Worm (Caenorhabditis elegans) whole organism, L4 larva: ENCODE data around the gene clec-51.
A peak's percentile ranks its signal among the peaks of the same experiment; 100 is the strongest.

ENCODE experiments used
- F37D6.2 ChIP-seq: sonication (generic microtip); optimal IDR thresholded peaks from 2 replicates; lab custom pipeline; 2016; ENCODE audit warnings: mild to moderate bottlenecking, missing genetic modification characterization, missing compliant biosample characterization
- F44E2.7 ChIP-seq: fragments of 200-800 bp; sonication (Bioruptor generic); IDR thresholded peaks from 2 replicates; pipeline ENCODE4 v2.1.2; 2022; ENCODE audit warnings: missing genetic modification characterization, missing compliant biosample characterization
- T20F7.1 ChIP-seq: fragments of 200-800 bp; sonication (Bioruptor generic); optimal IDR thresholded peaks from 2 replicates; lab custom pipeline; 2018; ENCODE audit warnings: mild to moderate bottlenecking, missing genetic modification characterization, missing compliant biosample characterization
- T26A8.4 ChIP-seq: fragments of 200-800 bp; sonication (Bioruptor generic); IDR thresholded peaks from 2 replicates; pipeline ENCODE4 v1.3.6; 2022; ENCODE audit warnings: missing genetic modification characterization, missing compliant biosample characterization
- Y105C5A.15 ChIP-seq: fragments of 200-800 bp; sonication (Bioruptor generic); IDR thresholded peaks from 2 replicates; pipeline ENCODE4 v1.3.6; 2022; ENCODE audit warnings: missing genetic modification characterization, missing compliant biosample characterization
- Y75B8A.6 ChIP-seq: fragments of 200-800 bp; sonication (Bioruptor generic); IDR thresholded peaks from 2 replicates; pipeline ENCODE4 v1.3.6; 2022; ENCODE audit warnings: missing genetic modification reagents, missing genetic modification characterization, missing compliant biosample characterization
- aha-1 ChIP-seq: fragments of 150-350 bp; peaks from one replicate; lab custom pipeline; 2014; ENCODE audit warnings: missing biosample characterization, missing genetic modification characterization
- ama-1 ChIP-seq: fragments of 150-350 bp; optimal IDR thresholded peaks from 2 replicates; lab custom pipeline; 2014; ENCODE audit warnings: inconsistent platforms, mixed read lengths
- ceh-62 ChIP-seq: sonication (generic microtip); optimal IDR thresholded peaks from 2 replicates; lab custom pipeline; 2017; ENCODE audit warnings: missing biosample characterization, missing genetic modification characterization
- ceh-82 ChIP-seq: sonication (generic microtip); optimal IDR thresholded peaks from 2 replicates; lab custom pipeline; 2017; ENCODE audit warnings: missing biosample characterization, missing genetic modification characterization
- cey-2 ChIP-seq: sonication (generic microtip); optimal IDR thresholded peaks from 3 replicates; lab custom pipeline; 2017; ENCODE audit warnings: missing genetic modification characterization, mild to moderate bottlenecking, missing compliant biosample characterization, antibody characterized with exemption, borderline replicate concordance; ENCODE audit not compliant: insufficient read depth
- daf-16 ChIP-seq, 3 experiments: sonication (generic microtip); optimal IDR thresholded peaks; 2 replicates each; lab custom pipeline; 2016 to 2017; ENCODE audit warnings: missing genetic modification characterization in 3 of 3, missing genetic modification reagents in 3 of 3, mild to moderate bottlenecking in 2 of 3, missing compliant biosample characterization in 2 of 3, missing biosample characterization in 1 of 3, moderate library complexity in 1 of 3
- daf-8 ChIP-seq: fragments of 200-800 bp; sonication (Bioruptor generic); IDR thresholded peaks from 2 replicates; pipeline ENCODE4 v1.3.6; 2022; ENCODE audit warnings: missing genetic modification characterization, missing compliant biosample characterization
- dpl-1 ChIP-seq: fragments of 150-350 bp; optimal IDR thresholded peaks from 2 replicates; lab custom pipeline; 2014; ENCODE audit warnings: missing biosample characterization, missing genetic modification reagents, missing genetic modification characterization
- dve-1 ChIP-seq: sonication (generic microtip); optimal IDR thresholded peaks from 2 replicates; lab custom pipeline; 2017; ENCODE audit warnings: antibody characterized with exemption, mild to moderate bottlenecking, missing genetic modification characterization, missing compliant biosample characterization; ENCODE audit not compliant: insufficient read depth
- fkh-10 ChIP-seq: fragments of 150-350 bp; optimal IDR thresholded peaks from 2 replicates; lab custom pipeline; 2014; ENCODE audit warnings: missing biosample characterization, missing genetic modification reagents, missing genetic modification characterization
- hlh-11 ChIP-seq: fragments of 200-800 bp; sonication (Bioruptor generic); optimal IDR thresholded peaks from 2 replicates; lab custom pipeline; 2018; ENCODE audit warnings: mild to moderate bottlenecking, missing genetic modification characterization, missing compliant biosample characterization
- hlh-30 ChIP-seq: sonication (generic microtip); optimal IDR thresholded peaks from 2 replicates; lab custom pipeline; 2017; ENCODE audit warnings: antibody characterized with exemption, mild to moderate bottlenecking, missing genetic modification characterization, missing compliant biosample characterization; ENCODE audit not compliant: insufficient read depth
- lin-1 ChIP-seq: fragments of 200-800 bp; sonication (Bioruptor generic); IDR thresholded peaks from 2 replicates; pipeline ENCODE4 v1.3.6; 2022; ENCODE audit warnings: missing genetic modification reagents, missing genetic modification characterization, missing compliant biosample characterization
- lin-38 ChIP-seq: fragments of 200-800 bp; sonication (Bioruptor generic); IDR thresholded peaks from 2 replicates; pipeline ENCODE4 v1.3.6; 2022; ENCODE audit warnings: missing genetic modification reagents, missing genetic modification characterization, missing compliant biosample characterization
- madf-5 ChIP-seq, 2 experiments: fragments of 200-800 bp; sonication (Bioruptor generic); IDR thresholded peaks; 2 replicates each; pipeline ENCODE4 v1.3.6; 2022; ENCODE audit warnings: missing compliant biosample characterization in 2 of 2, missing genetic modification characterization in 2 of 2
- mdl-1 ChIP-seq, 2 experiments: fragments of 150-350 bp in 1 of 2; sonication (generic microtip) in 1 of 2; optimal IDR thresholded peaks; 2 replicates each; lab custom pipeline; 2014 to 2017; ENCODE audit warnings: missing biosample characterization in 2 of 2, missing genetic modification characterization in 2 of 2
- mdt-29 ChIP-seq: fragments of 200-800 bp; sonication (Bioruptor generic); IDR thresholded peaks from 2 replicates; pipeline ENCODE4 v1.3.6; 2022; ENCODE audit warnings: missing genetic modification reagents, missing genetic modification characterization, missing compliant biosample characterization
- mep-1 ChIP-seq: fragments of 150-350 bp; sonication (generic microtip); optimal IDR thresholded peaks from 3 replicates; lab custom pipeline; 2014; ENCODE audit warnings: missing biosample characterization, missing genetic modification characterization
- mes-2 ChIP-seq: sonication (generic microtip); optimal IDR thresholded peaks from 2 replicates; lab custom pipeline; 2016; ENCODE audit warnings: missing genotype, mild to moderate bottlenecking, missing genetic modification characterization, missing compliant biosample characterization; ENCODE audit not compliant: poor library complexity, severe bottlenecking
- mxl-2 ChIP-seq: fragments of 200-800 bp; sonication (Bioruptor generic); conservative IDR thresholded peaks from 2 replicates; pipeline ENCODE4 v1.3.6; 2022; ENCODE audit warnings: missing genetic modification reagents, missing genetic modification characterization, missing compliant biosample characterization
- nhr-28 ChIP-seq: fragments of 150-350 bp; optimal IDR thresholded peaks from 2 replicates; lab custom pipeline; 2014; ENCODE audit warnings: missing biosample characterization, missing genetic modification characterization
- nhr-6 ChIP-seq: fragments of 150-350 bp; optimal IDR thresholded peaks from 2 replicates; lab custom pipeline; 2014; ENCODE audit warnings: missing biosample characterization, missing genetic modification characterization
- nhr-76 ChIP-seq: fragments of 150-350 bp; optimal IDR thresholded peaks from 2 replicates; lab custom pipeline; 2014; ENCODE audit warnings: missing biosample characterization, missing genetic modification characterization
- nhr-77 ChIP-seq: fragments of 150-350 bp; optimal IDR thresholded peaks from 2 replicates; lab custom pipeline; 2014; ENCODE audit warnings: missing biosample characterization, missing genetic modification characterization
- php-3 ChIP-seq: fragments of 200-800 bp; sonication (Bioruptor generic); IDR thresholded peaks from 2 replicates; pipeline ENCODE4 v1.3.6; 2022; ENCODE audit warnings: missing genetic modification reagents, missing genetic modification characterization, missing compliant biosample characterization
- pqm-1 ChIP-seq: sonication (generic microtip); optimal IDR thresholded peaks from 2 replicates; lab custom pipeline; 2017; ENCODE audit warnings: missing biosample characterization, missing genetic modification characterization
- skn-1 ChIP-seq: fragments of 150-350 bp; optimal IDR thresholded peaks from 2 replicates; lab custom pipeline; 2014; ENCODE audit warnings: missing biosample characterization, missing genetic modification characterization
- snpc-4 ChIP-seq: fragments of 150-350 bp; optimal IDR thresholded peaks from 2 replicates; lab custom pipeline; 2014; ENCODE audit warnings: missing biosample characterization, missing genetic modification characterization
- tra-1 ChIP-seq: fragments of 200-800 bp; sonication (Bioruptor generic); IDR thresholded peaks from 2 replicates; pipeline ENCODE4 v1.3.6; 2022; ENCODE audit warnings: missing genetic modification reagents, missing genetic modification characterization, missing compliant biosample characterization
- unc-62 ChIP-seq, 3 experiments: fragments of 150-350 bp in 1 of 3; sonication (generic microtip); optimal IDR thresholded peaks in 2 of 3; peaks in 1 of 3; 1 replicate in 1 of 3; 2 replicates in 2 of 3; lab custom pipeline; 2014 to 2017; ENCODE audit warnings: missing biosample characterization in 3 of 3, missing genetic modification characterization in 3 of 3, missing genetic modification reagents in 3 of 3, missing genotype in 1 of 3
- vab-7 ChIP-seq: fragments of 200-800 bp; sonication (Bioruptor generic); IDR thresholded peaks from 2 replicates; pipeline ENCODE4 v1.3.6; 2022; ENCODE audit warnings: missing genetic modification reagents, missing genetic modification characterization, missing compliant biosample characterization
- zip-11 ChIP-seq: fragments of 200-800 bp; sonication (Bioruptor generic); IDR thresholded peaks from 2 replicates; pipeline ENCODE4 v1.3.6; 2022; ENCODE audit warnings: missing genetic modification characterization, missing compliant biosample characterization
- zip-2 ChIP-seq: fragments of 150-350 bp; optimal IDR thresholded peaks from 2 replicates; lab custom pipeline; 2014; ENCODE audit warnings: missing biosample characterization, missing genetic modification characterization
- ztf-7 ChIP-seq: fragments of 150-350 bp; optimal IDR thresholded peaks from 2 replicates; lab custom pipeline; 2014; ENCODE audit warnings: missing biosample characterization, missing genetic modification characterization

Gene clec-51

ce11 chrIV:8203555-8203954 lies 40.0 kb upstream of the clec-51 start:
- TF ChIP-seq php-3 (GFP tag; lab: Robert Waterston, UW), result no peak
- peak in 1 of 2 experiments; percentile 96 for TF ChIP-seq unc-62 (GFP tag; optimal IDR thresholded peaks at IDR 0.05 in 1 of 2; lab: Kevin White, UChicago)
- TF ChIP-seq unc-62 (tag; optimal IDR thresholded peaks at IDR 0.05; lab: Kevin White, UChicago), result no peak

- TF ChIP-seq F37D6.2 (tag; lab: Kevin White, UChicago) (no peak), mes-2 (tag; lab: Kevin White, UChicago) (no peak), ceh-82 (no peak), lin-38 (GFP tag; lab: Robert Waterston, UW) (no peak), mxl-2 (no peak), aha-1 (tag; lab: Kevin White, UChicago) (peak; percentile 35), php-3 (GFP tag; lab: Robert Waterston, UW) (no peak)
Measured at ce11 chrIV:8201133-8201532, 37.5 kb upstream of the clec-51 start, which contains the start of gene glrx-22. glrx-22 (minus strand) TSS chrIV:8201233.

ce11 chrIV:8199824-8200223 lies 36.2 kb upstream of the clec-51 start:
- TF ChIP-seq nhr-28 (tag; lab: Kevin White, UChicago) (peak; percentile 23), hlh-11 (peak; percentile 40), dve-1 (peak; percentile 46), daf-16 (GFP tag; optimal IDR thresholded peaks at IDR 0.05; lab: Kevin White, UChicago) (no peak), daf-16 (tag; optimal IDR thresholded peaks at IDR 0.05; lab: Kevin White, UChicago) (peak; percentile 73), F44E2.7 (no peak), Y105C5A.15 (GFP tag; lab: Robert Waterston, UW) (no peak), zip-11 (no peak), daf-8 (GFP tag; lab: Robert Waterston, UW) (no peak), T20F7.1 (GFP tag; lab: Kevin White, UChicago) (peak; percentile 31), nhr-77 (tag; lab: Kevin White, UChicago) (peak; percentile 50), mdl-1 (tag; optimal IDR thresholded peaks at IDR 0.05; lab: Kevin White, UChicago) (no peak), mep-1 (tag; lab: Kevin White, UChicago) (peak; percentile 12), nhr-76 (tag; lab: Kevin White, UChicago) (no peak), mdt-29 (GFP tag; lab: Robert Waterston, UW) (no peak), fkh-10 (GFP tag; lab: Kevin White, UChicago) (no peak), pqm-1 (tag; lab: Kevin White, UChicago) (peak; percentile 67), ceh-62 (tag; lab: Kevin White, UChicago) (no peak), T26A8.4 (GFP tag; lab: Robert Waterston, UW) (no peak), zip-2 (tag; lab: Kevin White, UChicago) (no peak), lin-1 (GFP tag; lab: Robert Waterston, UW) (no peak), Y75B8A.6 (GFP tag; lab: Robert Waterston, UW) (no peak), vab-7 (GFP tag; lab: Robert Waterston, UW) (no peak), ama-1 (lab: Kevin White, UChicago) (no peak), cey-2 (tag; lab: Kevin White, UChicago) (no peak), dpl-1 (GFP tag; lab: Kevin White, UChicago) (no peak), madf-5 (GFP tag; IDR thresholded peaks at IDR 0.05; lab: Robert Waterston, UW) (no peak), ztf-7 (tag; lab: Kevin White, UChicago) (peak; percentile 18), hlh-30 (tag; lab: Kevin White, UChicago) (no peak), nhr-6 (tag; lab: Kevin White, UChicago) (peak; percentile 59), tra-1 (GFP tag; lab: Robert Waterston, UW) (no peak), F37D6.2 (tag; lab: Kevin White, UChicago) (no peak), snpc-4 (no peak), skn-1 (tag; lab: Kevin White, UChicago) (no peak)
